In genomic region chr2L:6081134-6081832, dm6 we compare ENCODE assay signal across 3 fruit fly cellular contexts.
TF ChIP-seq lines count a peak whose summit lies in the region.

No protein-coding gene starts in this region.

TF ChIP-seq in whole organism, adult, 20 proteins besides CTCF, POLR2A, EP300 and RAD21 (continued from another document):
- TF ChIP-seq Crg-1 (GFP tag; optimal IDR thresholded peaks at IDR 0.05; lab: Kevin White, UChicago) = no peak
- TF ChIP-seq Clk (GFP tag; optimal IDR thresholded peaks at IDR 0.05; lab: Kevin White, UChicago) = peak; percentile 22

TF ChIP-seq in whole organism, embryonic, 481 proteins besides CTCF, POLR2A, EP300 and RAD21 (continued from another document):
- TF ChIP-seq z (GFP tag; IDR thresholded peaks at IDR 0.05; lab: Robert Waterston, UW) = peak; percentile 56; the same call in 1 of the 3 replicates
- TF ChIP-seq sisA (GFP tag; IDR thresholded peaks at IDR 0.05; lab: Robert Waterston, UW) = no peak
- 0 out of 3 replicates have a peak, but pooled peaks have one; percentile 7 for TF ChIP-seq gce (GFP tag; IDR thresholded peaks at IDR 0.05; lab: Robert Waterston, UW)
- TF ChIP-seq abd-A (tag; optimal IDR thresholded peaks at IDR 0.05; lab: Kevin White, UChicago) = peak; percentile 28
- peak; percentile 100 for TF ChIP-seq CG42726 (GFP tag; IDR thresholded peaks at IDR 0.05; lab: Robert Waterston, UW; ENCODE audit: partially characterized antibody)
- no peak for TF ChIP-seq dpn (GFP tag; optimal IDR thresholded peaks at IDR 0.05; lab: Kevin White, UChicago)
- TF ChIP-seq da (GFP tag; optimal IDR thresholded peaks at IDR 0.05; lab: Kevin White, UChicago) = peak; percentile 5
- peak; percentile 72 for TF ChIP-seq ewg (GFP tag; optimal IDR thresholded peaks at IDR 0.05; lab: Kevin White, UChicago)
- TF ChIP-seq HLHmδ (GFP tag; optimal IDR thresholded peaks at IDR 0.05; lab: Kevin White, UChicago) = no peak
- TF ChIP-seq CG31388 (GFP tag; optimal IDR thresholded peaks at IDR 0.05; lab: Kevin White, UChicago) = no peak
- TF ChIP-seq sens (GFP tag; lab: Kevin White, UChicago) = peak; percentile 3
- TF ChIP-seq Nf-YC (tag; optimal IDR thresholded peaks at IDR 0.05; lab: Kevin White, UChicago) = no peak
- peak; percentile 21 for TF ChIP-seq CG8478 (optimal IDR thresholded peaks at IDR 0.05; lab: Kevin White, UChicago)
- TF ChIP-seq Hmx (GFP tag; optimal IDR thresholded peaks at IDR 0.05; lab: Kevin White, UChicago) = no peak
- TF ChIP-seq Hey (tag; optimal IDR thresholded peaks at IDR 0.05; lab: Kevin White, UChicago) = peak; percentile 8
- peak; percentile 38 for TF ChIP-seq twi (tag; optimal IDR thresholded peaks at IDR 0.05; lab: Kevin White, UChicago)
- TF ChIP-seq CG4360 (GFP tag; IDR thresholded peaks at IDR 0.05; lab: Robert Waterston, UW) = peak; percentile 50; the same call in 1 of the 2 replicates
- TF ChIP-seq NK7.1 (GFP tag; optimal IDR thresholded peaks at IDR 0.05; lab: Kevin White, UChicago) = no peak
- no peak for TF ChIP-seq pho (GFP tag; optimal IDR thresholded peaks at IDR 0.05; lab: Kevin White, UChicago)
- TF ChIP-seq Adf1 (GFP tag; IDR thresholded peaks at IDR 0.05; lab: Robert Waterston, UW) = peak; percentile 53; the same call in 1 of the 2 replicates
- TF ChIP-seq zen2 (GFP tag; IDR thresholded peaks at IDR 0.05; lab: Robert Waterston, UW; ENCODE audit: partially characterized antibody) = no peak
- TF ChIP-seq CG4707 (GFP tag; optimal IDR thresholded peaks at IDR 0.05; lab: Kevin White, UChicago) = peak; percentile 21
- no peak for TF ChIP-seq Fer1 (GFP tag; optimal IDR thresholded peaks at IDR 0.05; lab: Kevin White, UChicago)
- peak; percentile 14 for TF ChIP-seq Deaf1 (tag; optimal IDR thresholded peaks at IDR 0.05; lab: Kevin White, UChicago)
- no peak for TF ChIP-seq Rfx (GFP tag; IDR thresholded peaks at IDR 0.05; lab: Robert Waterston, UW)
- 0 out of 2 replicates have a peak, but pooled peaks have one; percentile 15 for TF ChIP-seq ato (GFP tag; IDR thresholded peaks at IDR 0.05; lab: Robert Waterston, UW; ENCODE audit: partially characterized antibody)
- TF ChIP-seq CG2199 (GFP tag; IDR thresholded peaks at IDR 0.05; lab: Robert Waterston, UW) = peak; percentile 70; the same call in 1 of the 3 replicates

TF ChIP-seq in whole organism, prepupa, 60 proteins besides CTCF, POLR2A, EP300 and RAD21 (continued from another document):
- TF ChIP-seq Sox102F (GFP tag; optimal IDR thresholded peaks at IDR 0.05; lab: Kevin White, UChicago) (no peak), Smox (GFP tag; optimal IDR thresholded peaks at IDR 0.05; lab: Kevin White, UChicago) (no peak), Hr4 (GFP tag; optimal IDR thresholded peaks at IDR 0.05; lab: Kevin White, UChicago) (no peak), CG9139 (GFP tag; optimal IDR thresholded peaks at IDR 0.05; lab: Kevin White, UChicago) (no peak), Ets96B (tag; optimal IDR thresholded peaks at IDR 0.05; lab: Kevin White, UChicago) (no peak), Eip78C (GFP tag; lab: Kevin White, UChicago) (peak; percentile 93), CG11902 (GFP tag; optimal IDR thresholded peaks at IDR 0.05; lab: Kevin White, UChicago) (no peak), OdsH (GFP tag; optimal IDR thresholded peaks at IDR 0.05; lab: Kevin White, UChicago) (no peak), CG6854 (GFP tag; optimal IDR thresholded peaks at IDR 0.05; lab: Kevin White, UChicago) (peak; percentile 72), salr (GFP tag; optimal IDR thresholded peaks at IDR 0.05; lab: Kevin White, UChicago) (no peak), CG8119 (GFP tag; IDR thresholded peaks at IDR 0.05; lab: Robert Waterston, UW) (no peak), Hr38 (GFP tag; optimal IDR thresholded peaks at IDR 0.05; lab: Kevin White, UChicago) (no peak), CG6276 (GFP tag; optimal IDR thresholded peaks at IDR 0.05; lab: Kevin White, UChicago) (no peak), Gug (GFP tag; IDR thresholded peaks at IDR 0.05; lab: Robert Waterston, UW) (no peak), Blimp-1 (GFP tag; optimal IDR thresholded peaks at IDR 0.05; lab: Kevin White, UChicago) (peak; percentile 42), CG10631 (GFP tag; optimal IDR thresholded peaks at IDR 0.05; lab: Kevin White, UChicago) (no peak), Eip75B (GFP tag; optimal IDR thresholded peaks at IDR 0.05; lab: Kevin White, UChicago) (no peak), eg (GFP tag; IDR thresholded peaks at IDR 0.05; lab: Robert Waterston, UW) (no peak), esn (GFP tag; optimal IDR thresholded peaks at IDR 0.05; lab: Kevin White, UChicago) (no peak), Met (GFP tag; optimal IDR thresholded peaks at IDR 0.05; lab: Kevin White, UChicago) (peak; percentile 100), CG1621 (tag; optimal IDR thresholded peaks at IDR 0.05; lab: Kevin White, UChicago) (no peak), topi (GFP tag; optimal IDR thresholded peaks at IDR 0.05; lab: Kevin White, UChicago) (no peak)
